Fruit fly (Drosophila melanogaster) S2 (cell line): Measurements from ENCODE around the gene SNF4Agamma.

Source experiments
- CG8478 ChIP-seq: fragments of >200 bp; optimal IDR thresholded peaks from 2 replicates; lab custom pipeline; 2018
- CTCF ChIP-seq, 2 experiments: fragments of >200 bp; optimal IDR thresholded peaks; 2 replicates each; lab custom pipeline; 2018

- TF ChIP-seq CG8478 (lab: Kevin White, UChicago) (no peak), CTCF (optimal IDR thresholded peaks at IDR 0.05; lab: Kevin White, UChicago) (no peak)
Observed at dm6 chr3R:21190797-21191401, 50.4 kb downstream of the SNF4Agamma start.
